Fruit fly (Drosophila melanogaster): ENCODE measurements around the gene Myt1.

Myt1 gene

DNA sequence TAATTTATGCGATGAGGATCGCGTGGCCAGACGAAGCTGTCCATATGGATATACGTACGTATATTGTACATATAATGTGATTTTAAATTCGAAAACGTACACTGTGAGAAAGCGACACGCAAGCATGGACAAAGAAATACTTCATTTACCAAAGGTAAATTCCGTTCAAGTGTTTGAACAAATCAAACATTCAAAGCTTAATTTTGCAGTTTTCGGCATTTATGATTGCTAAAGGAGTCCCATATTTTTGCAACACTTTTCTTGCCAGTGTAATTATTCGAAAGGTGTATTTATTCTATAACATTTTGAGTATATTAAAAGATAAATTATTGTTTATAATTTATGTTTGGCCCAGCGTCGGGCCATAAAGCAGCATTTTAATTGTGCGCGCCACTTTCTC, 39.9 kb upstream of the Myt1 start (continued):
- TF ChIP-seq CG6272 (GFP tag; IDR thresholded peaks at IDR 0.05): no peak
- peak; percentile 57 for TF ChIP-seq mam (GFP tag; optimal IDR thresholded peaks at IDR 0.05)
- no peak for TF ChIP-seq Ets65A (GFP tag)
- no peak for TF ChIP-seq tll (GFP tag; optimal IDR thresholded peaks at IDR 0.05)
- no peak for TF ChIP-seq ham (GFP tag; IDR thresholded peaks at IDR 0.05)
- peak; percentile 8 for TF ChIP-seq CG12769 (tag; optimal IDR thresholded peaks at IDR 0.05)
- TF ChIP-seq CG15601 (tag; optimal IDR thresholded peaks at IDR 0.05): no peak
- TF ChIP-seq HmgZ (tag; optimal IDR thresholded peaks at IDR 0.05): no peak
- TF ChIP-seq abd-A (tag; optimal IDR thresholded peaks at IDR 0.05): no peak
- no peak for TF ChIP-seq BtbVII (GFP tag; optimal IDR thresholded peaks at IDR 0.05)
- peak; percentile 2 for TF ChIP-seq cato (GFP tag; optimal IDR thresholded peaks at IDR 0.05; ENCODE audit: borderline replicate concordance)
- no peak for TF ChIP-seq CG4820 (GFP tag; optimal IDR thresholded peaks at IDR 0.05)
- no peak for TF ChIP-seq CG2889 (GFP tag; IDR thresholded peaks at IDR 0.05)
- no peak for TF ChIP-seq CG1647 (GFP tag; optimal IDR thresholded peaks at IDR 0.05)
- no peak for TF ChIP-seq NC2α (GFP tag; optimal IDR thresholded peaks at IDR 0.05)
- TF ChIP-seq Ssrp (tag; optimal IDR thresholded peaks at IDR 0.05): peak; percentile 35
- TF ChIP-seq lbe (GFP tag; optimal IDR thresholded peaks at IDR 0.05): peak; percentile 16
- no peak for TF ChIP-seq usp (GFP tag; optimal IDR thresholded peaks at IDR 0.05)
- TF ChIP-seq CG32532 (GFP tag; IDR thresholded peaks at IDR 0.05): peak; percentile 62; the same call in 1 of the 2 replicates
- TF ChIP-seq CG4854 (GFP tag; optimal IDR thresholded peaks at IDR 0.05): no peak
- peak; percentile 35; the same call in 1 of the 2 replicates for TF ChIP-seq CG3847 (GFP tag; IDR thresholded peaks at IDR 0.05)
- TF ChIP-seq Chrac-16 (GFP tag; optimal IDR thresholded peaks at IDR 0.05): peak; percentile 3
- no peak for TF ChIP-seq CG9797 (GFP tag; optimal IDR thresholded peaks at IDR 0.05)
- no peak for TF ChIP-seq CG3065 (GFP tag; optimal IDR thresholded peaks at IDR 0.05)
- no peak for TF ChIP-seq tna (GFP tag; IDR thresholded peaks at IDR 0.05; ENCODE audit: partially characterized antibody)
- TF ChIP-seq Rx (GFP tag; IDR thresholded peaks at IDR 0.05): no peak
- TF ChIP-seq Tbp (GFP tag; optimal IDR thresholded peaks at IDR 0.05): no peak
- no peak for TF ChIP-seq Scr (GFP tag; IDR thresholded peaks at IDR 0.05; ENCODE audit: partially characterized antibody)
- no peak for TF ChIP-seq gce (GFP tag; IDR thresholded peaks at IDR 0.05)
- peak; percentile 16 for TF ChIP-seq Meics (GFP tag; optimal IDR thresholded peaks at IDR 0.05)
- no peak for TF ChIP-seq CG8765 (GFP tag; IDR thresholded peaks at IDR 0.05)
- no peak for TF ChIP-seq slp2 (GFP tag; optimal IDR thresholded peaks at IDR 0.05)
- TF ChIP-seq NC2β (GFP tag; optimal IDR thresholded peaks at IDR 0.05): no peak
- peak; percentile 55; the same call in 2 of the 3 replicates for TF ChIP-seq row (GFP tag; IDR thresholded peaks at IDR 0.05)
- no peak for TF ChIP-seq ERR (GFP tag; optimal IDR thresholded peaks at IDR 0.05)
- TF ChIP-seq Dref (GFP tag; IDR thresholded peaks at IDR 0.05): no peak
- TF ChIP-seq ranshi (GFP tag; IDR thresholded peaks at IDR 0.05): peak; percentile 14; the same call in 1 of the 2 replicates
- no peak for TF ChIP-seq hbn (GFP tag; IDR thresholded peaks at IDR 0.05; ENCODE audit: partially characterized antibody)
- no peak for TF ChIP-seq ATbp (GFP tag; optimal IDR thresholded peaks at IDR 0.05)
- no peak for TF ChIP-seq Bdp1 (GFP tag; optimal IDR thresholded peaks at IDR 0.05)
- TF ChIP-seq toy (GFP tag; IDR thresholded peaks at IDR 0.05): no peak
- TF ChIP-seq otp (GFP tag; IDR thresholded peaks at IDR 0.05): no peak
- no peak for TF ChIP-seq CG9876 (GFP tag; optimal IDR thresholded peaks at IDR 0.05)
- TF ChIP-seq Fer1 (GFP tag; optimal IDR thresholded peaks at IDR 0.05): no peak
- TF ChIP-seq stc (GFP tag; IDR thresholded peaks at IDR 0.05): peak; percentile 33; the same call in 1 of the 2 replicates
- TF ChIP-seq Atf3 (GFP tag; optimal IDR thresholded peaks at IDR 0.05): no peak
- no peak for TF ChIP-seq CG1832 (GFP tag; optimal IDR thresholded peaks at IDR 0.05)
- TF ChIP-seq CG17361 (GFP tag; IDR thresholded peaks at IDR 0.05): peak; percentile 44; the same call in 1 of the 3 replicates
- no peak for TF ChIP-seq CG5180 (GFP tag; optimal IDR thresholded peaks at IDR 0.05)
- no peak for TF ChIP-seq GATAe (GFP tag; conservative IDR thresholded peaks at IDR 0.05)
- TF ChIP-seq Asciz (GFP tag; optimal IDR thresholded peaks at IDR 0.05): no peak
- TF ChIP-seq CG2875 (GFP tag; optimal IDR thresholded peaks at IDR 0.05): peak; percentile 15

Measured in whole organism, embryonic.